Fruit fly (Drosophila melanogaster) whole organism, adult: ENCODE data around the gene CG2278.

Experiments
- CG11617 ChIP-seq: fragments of 200-800 bp; sonication (Bioruptor generic); optimal IDR thresholded peaks from 2 replicates; lab custom pipeline; 2017; ENCODE audit warnings: mild to moderate bottlenecking, missing biosample characterization, missing genetic modification reagents, missing genetic modification characterization
- CG12768 ChIP-seq: fragments of 200-800 bp; sonication (Bioruptor generic); optimal IDR thresholded peaks from 2 replicates; lab custom pipeline; 2017; ENCODE audit warnings: missing biosample characterization, missing genetic modification characterization, mild to moderate bottlenecking, moderate library complexity, missing genetic modification reagents
- CG14711 ChIP-seq: fragments of 200-800 bp; sonication (Bioruptor generic); optimal IDR thresholded peaks from 2 replicates; lab custom pipeline; 2018; ENCODE audit warnings: missing biosample characterization, mild to moderate bottlenecking, missing genetic modification characterization, moderate library complexity
- CG1620 ChIP-seq: fragments of 200-800 bp; sonication (Bioruptor generic); optimal IDR thresholded peaks from 2 replicates; lab custom pipeline; 2016; ENCODE audit warnings: missing biosample characterization, missing genetic modification characterization
- CG5204 ChIP-seq: fragments of 200-800 bp; sonication (Bioruptor generic); optimal IDR thresholded peaks from 2 replicates; lab custom pipeline; 2016; ENCODE audit warnings: missing biosample characterization, missing genetic modification characterization
- CG7101 ChIP-seq: fragments of 200-800 bp; sonication (Bioruptor generic); optimal IDR thresholded peaks from 2 replicates; lab custom pipeline; 2018; ENCODE audit warnings: missing biosample characterization, mild to moderate bottlenecking, missing genetic modification characterization, moderate library complexity
- Clk ChIP-seq: fragments of 200-800 bp; sonication (Bioruptor generic); optimal IDR thresholded peaks from 2 replicates; lab custom pipeline; 2017; ENCODE audit warnings: missing biosample characterization, missing genetic modification characterization
- Hr96 ChIP-seq: fragments of 200-800 bp; sonication (Bioruptor generic); optimal IDR thresholded peaks from 2 replicates; lab custom pipeline; 2016; ENCODE audit warnings: missing biosample characterization, missing genetic modification characterization
- bab1 ChIP-seq: fragments of 200-800 bp; sonication (Bioruptor generic); optimal IDR thresholded peaks from 3 replicates; lab custom pipeline; 2019; ENCODE audit warnings: missing biosample characterization, mild to moderate bottlenecking, missing genetic modification characterization, moderate library complexity
- cic ChIP-seq: fragments of 200-800 bp; sonication (Bioruptor generic); optimal IDR thresholded peaks from 2 replicates; lab custom pipeline; 2017; ENCODE audit warnings: missing biosample characterization, mild to moderate bottlenecking, missing genetic modification characterization, moderate library complexity
- kay ChIP-seq: fragments of 200-800 bp; sonication (Bioruptor generic); peaks from one replicate; lab custom pipeline; 2016; ENCODE audit warnings: missing biosample characterization, missing genetic modification characterization, borderline replicate concordance
- pad ChIP-seq: fragments of 200-800 bp; sonication (Bioruptor generic); optimal IDR thresholded peaks from 3 replicates; lab custom pipeline; 2017; ENCODE audit warnings: missing biosample characterization, missing genetic modification characterization, mild to moderate bottlenecking, moderate library complexity, missing genetic modification reagents
- tj ChIP-seq: fragments of 200-800 bp; sonication (Bioruptor generic); optimal IDR thresholded peaks from 3 replicates; lab custom pipeline; 2017; ENCODE audit warnings: missing biosample characterization, mild to moderate bottlenecking, missing genetic modification characterization, moderate library complexity

- TF ChIP-seq tj (GFP tag; lab: Kevin White, UChicago) (no peak), CG14711 (tag; lab: Kevin White, UChicago) (no peak), CG7101 (tag; lab: Kevin White, UChicago) (no peak), Hr96 (GFP tag; lab: Kevin White, UChicago) (no peak), CG11617 (GFP tag; lab: Kevin White, UChicago) (no peak), CG1620 (GFP tag; lab: Kevin White, UChicago) (no peak), CG5204 (GFP tag; lab: Kevin White, UChicago) (no peak), CG12768 (GFP tag; lab: Kevin White, UChicago) (no peak), cic (GFP tag; lab: Kevin White, UChicago) (no peak), Clk (GFP tag; lab: Kevin White, UChicago) (no peak), kay (no peak), bab1 (no peak), pad (no peak)
Observed at dm6 chrX:8158942-8159472, 11.1 kb downstream of the CG2278 start.
